Worm (Caenorhabditis elegans) whole organism, L4 larva: ENCODE results near the gene srh-2.

Experiments
- ama-1 ChIP-seq: fragments of 150-350 bp; optimal IDR thresholded peaks from 2 replicates; lab custom pipeline; 2014; ENCODE audit warnings: inconsistent platforms, mixed read lengths
- ceh-20 ChIP-seq: fragments of 200-800 bp; sonication (Bioruptor generic); IDR thresholded peaks from 2 replicates; pipeline ENCODE4 v1.3.6; 2022; ENCODE audit warnings: missing genetic modification reagents, missing genetic modification characterization, missing compliant biosample characterization
- mxl-2 ChIP-seq: fragments of 200-800 bp; sonication (Bioruptor generic); conservative IDR thresholded peaks from 2 replicates; pipeline ENCODE4 v1.3.6; 2022; ENCODE audit warnings: missing genetic modification reagents, missing genetic modification characterization, missing compliant biosample characterization
- nhr-76 ChIP-seq: fragments of 150-350 bp; optimal IDR thresholded peaks from 2 replicates; lab custom pipeline; 2014; ENCODE audit warnings: missing biosample characterization, missing genetic modification characterization

ce11 chrV:772210-772609 is 44.1 kb downstream of the srh-2 start:
- no peak for TF ChIP-seq ceh-20 (GFP tag; lab: Robert Waterston, UW)
- no peak for TF ChIP-seq ama-1 (lab: Kevin White, UChicago)
- no peak for TF ChIP-seq nhr-76
- no peak for TF ChIP-seq mxl-2 (GFP tag; lab: Robert Waterston, UW)
